Worm (Caenorhabditis elegans): ENCODE results near the gene C18A11.2.

C18A11.2 gene

ce11 chrX:8067268-8067667 lies at the start of gene C18A11.2:
TSS of gene C18A11.2 (plus strand) at chrX:8067568.
- no peak for TF ChIP-seq unc-62 (GFP tag; optimal IDR thresholded peaks at IDR 0.05)

ce11 chrX:8017759-8018158 lies 49.6 kb upstream of the C18A11.2 start, which contains the start of gene C34D10.5:
TSS of gene C34D10.5 (plus strand) at chrX:8018027.
- TF ChIP-seq unc-62 (GFP tag; optimal IDR thresholded peaks at IDR 0.05): no peak

ce11 chrX:8018441-8018840 lies 48.9 kb upstream of the C18A11.2 start:
- no peak for TF ChIP-seq unc-62 (GFP tag; optimal IDR thresholded peaks at IDR 0.05)

DNA sequence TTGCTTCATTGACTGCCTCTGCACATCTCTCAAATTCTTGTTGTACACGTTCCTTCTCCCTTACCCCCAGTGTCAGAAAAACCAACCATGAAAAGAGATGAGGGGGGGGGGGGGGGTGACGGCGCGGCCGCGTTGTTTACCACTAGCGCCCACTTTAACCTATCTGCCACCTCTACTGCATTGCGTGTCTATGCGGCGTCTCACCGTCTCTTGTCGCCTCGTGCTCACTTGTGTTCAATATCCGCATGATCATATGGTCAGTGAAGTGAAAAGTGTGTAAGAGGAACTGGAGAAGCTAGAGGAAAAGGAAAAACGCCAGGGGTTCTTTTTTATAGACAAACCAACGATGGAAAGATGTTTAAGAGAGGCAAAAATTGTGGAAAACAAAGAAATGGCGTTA lies 47.7 kb upstream of the C18A11.2 start:
- TF ChIP-seq unc-62 (GFP tag; optimal IDR thresholded peaks at IDR 0.05): no peak

ce11 chrX:8021609-8022008 lies 45.8 kb upstream of the C18A11.2 start:
- TF ChIP-seq unc-62 (GFP tag; optimal IDR thresholded peaks at IDR 0.05): no peak

- TF ChIP-seq unc-62 (GFP tag; optimal IDR thresholded peaks at IDR 0.05): no peak
These were observed 44.6 kb upstream of the C18A11.2 start for ce11 chrX:8022728-8023127.

DNA sequence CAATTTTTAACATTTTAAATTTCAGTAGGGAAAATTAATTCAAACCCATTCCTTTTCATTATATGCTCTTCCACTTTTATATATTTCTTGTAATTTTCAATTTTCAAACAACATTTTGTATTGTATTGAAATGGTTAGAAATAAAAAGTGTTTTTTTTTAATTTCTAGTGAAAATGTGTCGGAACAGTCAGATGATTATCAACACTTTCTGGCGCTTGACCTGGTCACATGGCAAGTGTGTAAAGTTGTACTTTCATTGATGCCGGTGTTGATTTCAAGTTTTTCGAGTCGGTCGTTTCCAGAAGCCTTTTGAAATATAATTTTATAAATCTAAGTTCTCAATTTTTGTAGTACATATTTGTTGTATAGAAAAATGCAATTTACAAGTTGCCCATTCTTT lies 40.7 kb upstream of the C18A11.2 start:
- TF ChIP-seq unc-62 (GFP tag; optimal IDR thresholded peaks at IDR 0.05): no peak

DNA sequence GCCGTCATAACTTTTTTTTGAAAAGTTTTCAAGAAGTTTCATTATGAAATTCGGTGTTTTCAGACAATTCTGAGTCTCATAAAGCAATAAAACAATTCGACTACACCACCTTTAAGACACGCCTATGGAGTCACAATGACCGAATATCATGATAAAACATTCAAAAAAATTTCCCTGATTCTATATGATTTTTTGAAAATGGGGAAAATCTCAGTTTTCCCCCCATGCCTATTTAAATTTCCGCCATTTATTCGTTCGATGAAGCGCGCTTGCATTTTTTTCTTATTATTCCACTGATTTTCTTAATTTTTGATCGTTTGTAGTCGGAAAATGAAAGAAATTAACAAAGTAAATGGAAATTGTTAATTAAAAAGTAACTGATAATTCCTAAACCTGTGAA lies 39.9 kb upstream of the C18A11.2 start:
- TF ChIP-seq unc-62 (GFP tag; optimal IDR thresholded peaks at IDR 0.05): no peak

DNA sequence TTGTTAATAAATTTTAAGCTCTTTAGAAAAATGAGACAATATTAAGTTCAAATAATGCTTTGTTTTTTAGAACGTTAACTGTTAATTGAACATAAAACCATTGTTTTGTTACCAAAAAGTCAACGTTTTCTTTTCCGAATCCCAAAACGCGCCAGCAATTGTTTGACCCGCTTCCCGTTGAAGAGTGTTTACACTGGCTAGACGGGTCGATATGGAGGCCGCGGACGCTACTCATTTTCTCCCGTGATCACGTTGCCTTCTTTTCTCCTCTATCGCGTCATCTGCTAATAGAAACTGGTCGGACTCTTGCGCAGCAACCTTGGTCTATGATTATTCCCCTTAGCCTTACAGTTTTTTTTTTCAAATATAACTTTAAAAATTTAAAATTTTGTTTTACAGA lies 38.3 kb upstream of the C18A11.2 start, which contains the start of gene C34D10.1:
Gene C34D10.1 (plus strand): TSS at position 400 of the 400 bp plus-strand sequence.
- TF ChIP-seq unc-62 (GFP tag; optimal IDR thresholded peaks at IDR 0.05): no peak

DNA sequence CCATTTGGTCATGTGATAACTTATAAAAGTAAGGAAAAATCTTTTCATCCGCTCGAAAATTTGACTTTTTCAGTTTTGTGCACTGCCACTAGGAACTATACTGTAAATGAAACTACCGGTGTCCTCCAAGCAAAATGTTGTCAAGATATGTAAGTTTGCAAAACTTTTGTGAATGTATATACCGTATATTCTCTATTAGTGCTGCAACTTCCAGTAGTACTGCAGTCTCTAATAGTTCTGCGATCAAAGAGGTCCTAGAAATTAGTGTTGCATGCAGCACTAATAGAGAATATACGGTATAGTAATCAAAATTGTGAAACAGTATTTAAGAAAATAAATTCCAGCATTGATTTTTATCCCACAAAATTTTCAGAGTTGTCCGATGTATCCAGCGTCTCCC lies 37.3 kb upstream of the C18A11.2 start:
- TF ChIP-seq unc-62 (GFP tag; optimal IDR thresholded peaks at IDR 0.05): no peak

ce11 chrX:8036219-8036883 lies 31.0 kb upstream of the C18A11.2 start:
- peak; percentile 68 for TF ChIP-seq unc-62 (GFP tag; optimal IDR thresholded peaks at IDR 0.05)

DNA sequence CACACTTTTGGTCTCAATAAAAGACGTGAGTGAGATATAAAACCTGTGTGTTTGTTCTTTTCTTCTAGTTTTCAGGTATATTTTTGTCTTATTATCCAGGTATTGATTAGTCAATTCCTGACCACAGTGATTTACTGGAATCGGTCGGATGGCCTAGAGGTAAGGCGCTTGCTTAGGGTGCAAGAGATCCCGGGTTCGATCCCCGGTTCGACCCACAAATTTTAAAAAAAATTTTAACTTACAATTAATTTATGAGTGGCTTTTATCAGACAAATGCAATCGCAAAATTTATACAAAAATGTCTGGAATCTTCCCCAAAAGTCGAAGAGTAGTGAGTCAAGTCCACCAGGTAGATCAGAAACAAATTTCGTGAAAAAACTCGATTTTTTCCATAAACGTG lies 30.0 kb upstream of the C18A11.2 start:
- no peak for TF ChIP-seq unc-62 (GFP tag; optimal IDR thresholded peaks at IDR 0.05)

ce11 chrX:8040967-8041366 lies 26.4 kb upstream of the C18A11.2 start, which contains the start of gene xol-1:
TSS of gene xol-1 (plus strand) at chrX:8041313.
- TF ChIP-seq unc-62 (GFP tag; optimal IDR thresholded peaks at IDR 0.05): no peak

ce11 chrX:8045152-8045551 lies 22.2 kb upstream of the C18A11.2 start, which contains the start of gene C18A11.4:
TSS of gene C18A11.4 (plus strand) at chrX:8045518.
- no peak for TF ChIP-seq unc-62 (GFP tag; optimal IDR thresholded peaks at IDR 0.05)

- no peak for TF ChIP-seq unc-62 (GFP tag; optimal IDR thresholded peaks at IDR 0.05)
These were observed 18.7 kb upstream of the C18A11.2 start for ce11 chrX:8048637-8049036.

ce11 chrX:8052055-8052454 lies 15.3 kb upstream of the C18A11.2 start:
- TF ChIP-seq unc-62 (GFP tag; optimal IDR thresholded peaks at IDR 0.05): no peak

DNA sequence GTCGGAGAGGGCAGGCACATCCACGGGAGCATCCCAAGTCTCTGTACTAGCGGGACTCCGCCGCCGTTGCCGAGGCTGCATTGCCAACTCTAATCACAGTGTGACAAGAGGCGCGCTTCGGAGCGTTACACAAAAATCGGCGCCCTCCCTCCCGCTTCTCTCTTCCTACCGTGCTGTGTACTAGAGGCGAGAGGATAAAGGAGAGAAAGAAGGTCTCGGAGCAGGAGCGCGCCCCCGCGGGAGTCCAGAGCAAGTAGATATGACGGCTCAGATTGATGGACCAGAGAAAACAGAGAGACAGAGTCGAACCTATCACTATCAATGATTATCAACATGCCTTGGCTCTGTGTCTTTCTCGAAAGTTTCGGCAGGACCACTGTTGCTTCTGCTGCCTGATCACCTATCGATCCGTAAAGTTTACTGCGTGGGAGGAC lies 14.3 kb upstream of the C18A11.2 start:
- TF ChIP-seq unc-62 (GFP tag; optimal IDR thresholded peaks at IDR 0.05): no peak

- no peak for TF ChIP-seq unc-62 (GFP tag; optimal IDR thresholded peaks at IDR 0.05)
These were observed 12.9 kb upstream of the C18A11.2 start for ce11 chrX:8054478-8054877.
